Fruit fly (Drosophila melanogaster): ENCODE results near the gene Dad.

Dad gene

dm6 chr3R:17118917-17119378 lies 65.1 kb downstream of the Dad start:
- TF ChIP-seq Dll (optimal IDR thresholded peaks at IDR 0.05) = no peak
- no peak for TF ChIP-seq CG8478 (optimal IDR thresholded peaks at IDR 0.05)
- TF ChIP-seq usp (GFP tag; optimal IDR thresholded peaks at IDR 0.05) = no peak
- no peak for TF ChIP-seq pan (optimal IDR thresholded peaks at IDR 0.05)
- TF ChIP-seq EcR (GFP tag; optimal IDR thresholded peaks at IDR 0.05) = no peak
- no peak for TF ChIP-seq psq (optimal IDR thresholded peaks at IDR 0.05)
